Worm (Caenorhabditis elegans): Measurements from ENCODE around the gene R05H10.7.

Gene R05H10.7

DNA sequence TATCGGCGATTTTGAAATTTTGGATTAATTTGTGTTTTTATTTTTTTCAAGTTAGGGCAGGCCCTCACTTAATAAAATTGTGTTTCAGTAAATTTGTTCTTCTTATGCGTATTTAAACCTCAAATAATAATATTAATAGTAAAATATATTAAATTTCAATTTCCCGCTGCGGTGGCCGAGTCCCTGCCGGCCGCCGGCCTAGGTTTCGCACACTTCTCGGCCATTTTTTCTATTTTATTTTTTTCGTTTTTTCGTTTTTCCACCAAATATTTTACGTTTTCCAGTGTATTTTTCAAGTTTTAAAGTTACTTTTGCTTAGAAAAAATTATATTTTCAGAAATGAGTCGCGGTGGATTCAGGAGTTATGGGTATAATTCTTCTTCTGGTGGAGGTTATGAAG lies 1.6 kb downstream of the R05H10.7 start, which contains the start of gene rbm-28 (continued):
- TF ChIP-seq Y116A8C.19 (tag; optimal IDR thresholded peaks at IDR 0.05; ENCODE audit: borderline replicate concordance) (no peak), skn-1 (tag; optimal IDR thresholded peaks at IDR 0.05) (peak; percentile 41), snu-23 (GFP tag; optimal IDR thresholded peaks at IDR 0.05) (peak; percentile 37), fkh-4 (tag; optimal IDR thresholded peaks at IDR 0.05; ENCODE audit: borderline replicate concordance) (peak; percentile 21), sox-4 (tag; optimal IDR thresholded peaks at IDR 0.05) (peak; percentile 8), dpl-1 (GFP tag; optimal IDR thresholded peaks at IDR 0.05) (peak; percentile 76 to 88 (median 77)), lin-35 (GFP tag; optimal IDR thresholded peaks at IDR 0.05) (peak; percentile 79 to 87), nhr-47 (tag; optimal IDR thresholded peaks at IDR 0.05) (peak; percentile 52), nhr-71 (tag; optimal IDR thresholded peaks at IDR 0.05) (peak; percentile 60), hpl-2 (GFP tag; optimal IDR thresholded peaks at IDR 0.05) (no peak), nhr-85 (tag) (peak; percentile 74), pax-3 (tag; optimal IDR thresholded peaks at IDR 0.05) (peak; percentile 33), ceh-90 (tag; optimal IDR thresholded peaks at IDR 0.05) (peak; percentile 82), jun-1 (tag; optimal IDR thresholded peaks at IDR 0.05) (no peak), mep-1 (tag; optimal IDR thresholded peaks at IDR 0.05) (peak; percentile 54)

DNA sequence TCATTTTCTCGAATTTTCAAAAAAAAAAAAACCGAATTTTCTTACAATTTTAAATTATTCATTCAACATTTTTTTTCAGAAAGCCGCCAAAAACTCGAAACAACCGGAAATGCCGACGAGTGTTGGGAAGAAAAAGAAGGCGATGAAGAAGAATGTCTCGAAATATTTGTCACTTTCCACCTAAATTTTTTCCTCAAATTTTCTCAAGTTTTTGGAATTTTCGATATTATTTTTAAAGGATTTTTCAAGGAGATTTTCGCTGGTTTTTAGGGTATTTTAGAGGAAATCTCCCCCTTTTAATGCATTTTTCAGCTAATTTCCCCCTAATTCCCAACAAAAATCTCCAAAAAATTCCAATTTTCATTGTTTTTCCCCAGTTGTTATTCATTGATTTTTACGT lies 10.8 kb downstream of the R05H10.7 start:
- TF ChIP-seq xbp-1 (tag; optimal IDR thresholded peaks at IDR 0.05) = no peak
- no peak for TF ChIP-seq fos-1 (tag; optimal IDR thresholded peaks at IDR 0.05)
- no peak for TF ChIP-seq ceh-82 (tag; optimal IDR thresholded peaks at IDR 0.05)
- no peak for TF ChIP-seq lin-39 (tag; optimal IDR thresholded peaks at IDR 0.05)

DNA sequence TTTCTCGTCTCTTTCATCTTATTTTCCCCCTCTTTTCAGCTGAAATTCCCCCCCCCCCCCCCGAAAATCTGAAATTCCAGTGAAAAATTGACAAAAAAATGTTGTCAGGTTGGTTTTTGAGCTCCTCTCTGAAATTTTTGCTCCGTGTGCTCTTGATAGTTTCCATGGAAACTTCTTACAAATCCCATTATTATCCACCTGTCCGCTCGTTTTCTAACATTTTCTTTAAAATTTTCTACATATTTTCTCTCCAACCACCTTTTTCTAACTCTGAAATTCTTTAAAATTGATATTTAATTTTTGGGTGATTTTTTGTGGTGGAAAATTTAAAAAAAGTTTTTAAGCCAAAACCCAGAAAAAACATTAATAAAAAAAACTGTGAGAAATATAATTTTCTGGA lies 11.3 kb downstream of the R05H10.7 start, which contains the start of gene gpx-2:
Gene gpx-2 (plus strand): TSS at position 99 of the 400 bp plus-strand sequence.
- TF ChIP-seq nhr-20 (tag; optimal IDR thresholded peaks at IDR 0.05) (no peak), nhr-85 (tag) (peak; percentile 34), elt-2 (tag; optimal IDR thresholded peaks at IDR 0.05) (peak; percentile 11)

DNA sequence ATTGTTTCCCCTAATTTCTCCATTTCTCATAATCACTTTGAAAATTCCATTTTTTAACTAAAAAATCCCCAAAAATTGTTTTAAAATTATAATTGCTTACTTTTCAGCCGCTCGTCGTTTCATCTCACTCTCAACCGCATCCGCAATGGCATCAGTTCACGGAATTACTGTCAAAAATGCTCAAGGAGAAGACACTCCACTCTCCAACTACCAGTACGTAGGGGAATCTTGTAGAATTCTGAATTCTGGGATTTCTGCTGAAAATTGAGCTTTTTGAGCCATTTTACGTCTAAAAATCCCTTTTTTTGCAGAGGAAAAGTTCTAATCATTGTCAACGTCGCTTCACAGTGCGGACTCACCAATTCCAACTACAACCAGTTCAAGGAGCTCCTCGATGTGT lies 12.2 kb downstream of the R05H10.7 start:
- no peak for TF ChIP-seq sptf-1 (tag; optimal IDR thresholded peaks at IDR 0.05)

DNA sequence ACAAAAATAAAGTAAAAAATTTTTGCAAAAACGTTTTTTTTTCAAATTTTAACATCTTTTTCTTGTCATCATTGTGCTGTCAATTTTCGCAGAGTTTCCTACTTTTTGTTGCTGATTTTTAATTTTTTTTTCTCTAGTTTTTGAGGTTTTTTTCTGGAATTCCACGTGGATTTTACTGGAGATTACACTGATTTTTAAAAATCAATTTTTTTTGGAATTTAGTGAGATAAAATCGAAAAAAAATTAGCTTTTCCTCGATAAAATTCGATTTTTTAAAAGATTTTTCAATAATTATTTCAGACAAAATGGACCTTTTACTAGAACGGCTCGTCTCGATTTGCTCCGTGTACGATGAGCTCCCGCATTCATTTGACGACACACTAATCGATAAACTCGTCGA lies 14.3 kb downstream of the R05H10.7 start, which contains the start of gene R05H10.3:
Gene R05H10.3 (plus strand): TSS at position 301 of the 400 bp plus-strand sequence.
- TF ChIP-seq aha-1 (tag; optimal IDR thresholded peaks at IDR 0.05) = no peak
- TF ChIP-seq nhr-76 (tag; optimal IDR thresholded peaks at IDR 0.05) = no peak
- TF ChIP-seq efl-1 (optimal IDR thresholded peaks at IDR 0.05) = no peak
- TF ChIP-seq efl-1 (GFP tag; optimal IDR thresholded peaks at IDR 0.05 in 1 of 2) = peak in 1 of 2 experiments; percentile 40

DNA sequence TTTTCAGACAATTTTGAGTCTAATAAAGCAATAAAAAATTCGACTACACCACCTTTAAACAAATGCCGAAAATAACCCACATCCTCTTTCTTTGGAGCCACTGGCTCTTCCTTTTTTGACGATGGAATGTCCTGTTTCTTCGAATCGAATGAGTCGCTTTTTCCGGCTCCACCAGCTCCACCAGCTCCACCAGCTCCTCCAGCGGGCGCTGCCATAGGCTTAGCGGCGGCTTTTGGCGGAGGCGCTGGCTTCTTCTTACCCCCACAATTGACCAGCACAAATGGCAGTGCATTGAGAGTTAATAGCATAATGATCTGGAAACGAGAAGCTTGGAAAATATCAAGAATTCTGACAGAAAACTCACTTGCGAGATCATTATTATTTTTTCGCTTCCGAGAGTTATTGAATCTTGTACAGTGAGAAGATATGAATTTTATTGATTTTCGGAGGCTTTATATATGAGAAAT lies 21.4 kb downstream of the R05H10.7 start, which contains the start of gene Y53F4A.2:
Gene Y53F4A.2 (minus strand): TSS at position 417 of the 467 bp plus-strand sequence.
- TF ChIP-seq swsn-7 (tag; optimal IDR thresholded peaks at IDR 0.05) (no peak), lin-15B (tag; optimal IDR thresholded peaks at IDR 0.05) (no peak), mdl-1 (tag; optimal IDR thresholded peaks at IDR 0.05) (no peak), nhr-85 (tag) (no peak), ztf-11 (tag; optimal IDR thresholded peaks at IDR 0.05) (no peak), lin-14 (GFP tag; optimal IDR thresholded peaks at IDR 0.05) (no peak), unc-130 (tag; optimal IDR thresholded peaks at IDR 0.05) (no peak), ceh-90 (tag; optimal IDR thresholded peaks at IDR 0.05) (no peak), xbp-1 (tag; optimal IDR thresholded peaks at IDR 0.05) (no peak), pag-3 (tag; optimal IDR thresholded peaks at IDR 0.05; ENCODE audit: borderline replicate concordance, insufficient read depth) (no peak), nhr-77 (tag; optimal IDR thresholded peaks at IDR 0.05) (no peak), unc-62 (GFP tag; optimal IDR thresholded peaks at IDR 0.05) (no peak), elt-2 (tag; optimal IDR thresholded peaks at IDR 0.05) (no peak), ces-1 (GFP tag; optimal IDR thresholded peaks at IDR 0.05) (no peak), snu-23 (GFP tag; optimal IDR thresholded peaks at IDR 0.05) (no peak), nhr-71 (tag; optimal IDR thresholded peaks at IDR 0.05) (no peak)

All from whole organism, L1 larva.